Fruit fly (Drosophila melanogaster) whole organism: ENCODE measurements around the gene CG43658.

Experiments
- CG8478 ChIP-seq: fragments of >200 bp; optimal IDR thresholded peaks from 2 replicates; lab custom pipeline; 2018; ENCODE audit warnings: inconsistent platforms
- Dll ChIP-seq: fragments of >200 bp; optimal IDR thresholded peaks from 2 replicates; lab custom pipeline; 2017
- pan ChIP-seq: fragments of >200 bp; optimal IDR thresholded peaks from 2 replicates; lab custom pipeline; 2017
- psq ChIP-seq: fragments of >200 bp; optimal IDR thresholded peaks from 2 replicates; lab custom pipeline; 2017
- usp ChIP-seq: fragments of >200 bp; optimal IDR thresholded peaks from 2 replicates; lab custom pipeline; 2017; ENCODE audit warnings: missing biosample characterization, missing genetic modification characterization, mixed read lengths

dm6 chrX:17482808-17483207 is 78.2 kb downstream of the CG43658 start:
- TF ChIP-seq psq (lab: Kevin White, UChicago) = no peak
- TF ChIP-seq CG8478 (lab: Kevin White, UChicago) = no peak
- no peak for TF ChIP-seq Dll (lab: Kevin White, UChicago)
- TF ChIP-seq pan = no peak
- TF ChIP-seq usp (GFP tag; lab: Kevin White, UChicago) = no peak
